Fruit fly (Drosophila melanogaster) whole organism, prepupa: ENCODE results near the gene CG3841.

Source experiments
- CG10669 ChIP-seq: fragments of 200-800 bp; sonication (Bioruptor generic); optimal IDR thresholded peaks from 3 replicates; lab custom pipeline; 2018; ENCODE audit warnings: missing biosample characterization, mild to moderate bottlenecking, missing genetic modification characterization, moderate library complexity
- CG16779 ChIP-seq: fragments of 200-800 bp; sonication (Bioruptor generic); optimal IDR thresholded peaks from 3 replicates; lab custom pipeline; 2017; ENCODE audit warnings: missing biosample characterization, mild to moderate bottlenecking, missing genetic modification characterization
- CG34406 ChIP-seq: fragments of 200-800 bp; sonication (Bioruptor generic); optimal IDR thresholded peaks from 3 replicates; lab custom pipeline; 2016; ENCODE audit warnings: missing biosample characterization, missing genetic modification characterization
- CG6276 ChIP-seq: fragments of 200-800 bp; sonication (Bioruptor generic); optimal IDR thresholded peaks from 2 replicates; lab custom pipeline; 2017; ENCODE audit warnings: missing biosample characterization, mild to moderate bottlenecking, missing genetic modification characterization
- CG8319 ChIP-seq: fragments of 200-800 bp; sonication (Bioruptor generic); optimal IDR thresholded peaks from 3 replicates; lab custom pipeline; 2016; ENCODE audit warnings: missing biosample characterization, missing genetic modification characterization
- Ets96B ChIP-seq: fragments of 200-800 bp; optimal IDR thresholded peaks from 2 replicates; lab custom pipeline; 2019; ENCODE audit warnings: missing biosample characterization, mild to moderate bottlenecking, missing genetic modification characterization, moderate library complexity
- Hr4 ChIP-seq: fragments of 200-800 bp; sonication (Bioruptor generic); optimal IDR thresholded peaks from 3 replicates; lab custom pipeline; 2016; ENCODE audit warnings: missing biosample characterization, missing genetic modification characterization
- Lpt ChIP-seq: fragments of 200-800 bp; sonication (Bioruptor generic); optimal IDR thresholded peaks from 3 replicates; lab custom pipeline; 2016; ENCODE audit warnings: missing biosample characterization, missing genetic modification characterization
- vri ChIP-seq: fragments of 200-800 bp; sonication (Bioruptor generic); optimal IDR thresholded peaks from 3 replicates; lab custom pipeline; 2016; ENCODE audit warnings: missing biosample characterization, mild to moderate bottlenecking, missing genetic modification characterization

DNA sequence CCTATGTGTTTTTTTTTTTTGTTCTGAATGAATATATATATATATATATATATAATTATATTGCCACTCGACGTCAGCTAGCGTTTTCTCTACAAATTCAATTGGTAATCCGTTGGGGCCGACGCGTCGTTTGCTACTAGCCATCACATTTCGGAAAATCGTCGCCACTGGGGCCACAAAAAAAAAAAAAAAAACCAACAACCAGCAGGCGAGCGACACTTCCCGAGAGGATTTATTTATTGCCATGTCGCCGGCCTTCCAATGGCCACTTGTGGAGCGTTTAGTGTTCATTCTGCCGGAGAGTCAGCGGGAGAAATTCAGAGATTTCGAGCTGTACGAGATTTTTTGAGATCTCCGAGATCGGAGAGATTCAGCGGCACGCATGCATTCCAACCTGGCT lies 38.4 kb upstream of the CG3841 start:
- no peak for TF ChIP-seq vri (GFP tag; lab: Kevin White, UChicago)
- no peak for TF ChIP-seq CG10669 (GFP tag; lab: Kevin White, UChicago)
- TF ChIP-seq CG16779 = no peak
- no peak for TF ChIP-seq CG34406 (GFP tag; lab: Kevin White, UChicago)
- TF ChIP-seq Hr4 = no peak
- TF ChIP-seq CG8319 (GFP tag; lab: Kevin White, UChicago) = no peak
- TF ChIP-seq Lpt = no peak
- TF ChIP-seq Ets96B (tag; lab: Kevin White, UChicago) = no peak
- TF ChIP-seq CG6276 (GFP tag; lab: Kevin White, UChicago) = no peak
